Worm (Caenorhabditis elegans) whole organism, L4/young adult: ENCODE measurements around the gene Y102A5C.27.

ENCODE experiments used
- W03F9.2 ChIP-seq: fragments of 150-350 bp; optimal IDR thresholded peaks from 2 replicates; lab custom pipeline; 2014; ENCODE audit warnings: missing biosample characterization, missing genetic modification characterization
- dao-5 ChIP-seq: sonication (generic microtip); optimal IDR thresholded peaks from 2 replicates; lab custom pipeline; 2016; ENCODE audit warnings: missing genotype, missing genetic modification characterization, moderate library complexity, missing compliant biosample characterization
- him-1 ChIP-seq: sonication (generic microtip); optimal IDR thresholded peaks from 2 replicates; lab custom pipeline; 2016; ENCODE audit warnings: missing genotype, missing genetic modification reagents, missing genetic modification characterization, missing compliant biosample characterization

DNA sequence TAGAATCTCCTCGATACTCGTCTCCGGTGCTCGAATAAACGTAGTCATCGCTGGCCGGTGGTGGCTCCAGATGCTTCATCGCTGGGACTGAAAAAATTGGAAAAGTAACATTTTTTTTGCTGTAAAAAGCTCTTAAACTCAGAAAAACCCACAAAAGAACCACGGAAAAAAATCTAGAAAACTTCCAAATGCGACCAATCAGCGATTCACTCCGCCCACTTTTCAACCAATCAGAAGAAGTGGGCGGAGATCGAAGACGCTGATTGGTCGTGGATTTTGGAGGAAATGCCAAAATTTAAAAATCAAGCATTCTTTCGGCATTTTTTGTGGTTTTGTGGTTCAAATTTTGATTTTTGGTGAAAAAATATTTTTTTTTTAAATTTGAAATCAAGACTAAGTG is 29.5 kb downstream of the Y102A5C.27 start:
- TF ChIP-seq him-1 (tag; lab: Kevin White, UChicago): no peak
- no peak for TF ChIP-seq W03F9.2 (tag; lab: Kevin White, UChicago)
- no peak for TF ChIP-seq dao-5 (tag; lab: Kevin White, UChicago)
